Worm (Caenorhabditis elegans) whole organism, mixed stage, embryonic: Measurements from ENCODE around the gene lgc-22.
"Not testable (repeated sequence)": the region's sequence is repeated elsewhere in the genome, so short reads cannot be mapped to it uniquely, and the experiment has no call there.

Experiments used
- bed-3 ChIP-seq: fragments of 200-800 bp; sonication (Bioruptor generic); optimal IDR thresholded peaks from 3 replicates; lab custom pipeline; 2018; ENCODE audit warnings: mild to moderate bottlenecking, missing genetic modification characterization, moderate library complexity, missing compliant biosample characterization
- blmp-1 ChIP-seq: fragments of 150-350 bp; optimal IDR thresholded peaks from 2 replicates; lab custom pipeline; 2014; ENCODE audit warnings: missing biosample characterization, missing genetic modification characterization
- ces-1 ChIP-seq: fragments of 150-350 bp; optimal IDR thresholded peaks from 2 replicates; lab custom pipeline; 2014; ENCODE audit warnings: missing biosample characterization, missing genetic modification reagents, missing genetic modification characterization
- elt-3 ChIP-seq: fragments of 150-350 bp; optimal IDR thresholded peaks from 2 replicates; lab custom pipeline; 2014; ENCODE audit warnings: missing biosample characterization, missing genetic modification characterization
- lin-13 ChIP-seq: fragments of 150-350 bp; optimal IDR thresholded peaks from 2 replicates; lab custom pipeline; 2014; ENCODE audit warnings: missing biosample characterization, missing genetic modification characterization
- lsy-2 ChIP-seq: fragments of 150-350 bp; optimal IDR thresholded peaks from 2 replicates; lab custom pipeline; 2014; ENCODE audit warnings: missing biosample characterization, missing genetic modification characterization
- mab-5 ChIP-seq: fragments of 150-350 bp; optimal IDR thresholded peaks from 2 replicates; lab custom pipeline; 2014; ENCODE audit warnings: missing biosample characterization, missing genetic modification characterization
- nhr-12 ChIP-seq: fragments of 150-350 bp; optimal IDR thresholded peaks from 2 replicates; lab custom pipeline; 2014; ENCODE audit warnings: missing biosample characterization, missing genetic modification characterization
- nhr-76 ChIP-seq: sonication (generic microtip); optimal IDR thresholded peaks from 2 replicates; lab custom pipeline; 2017; ENCODE audit warnings: missing biosample characterization, missing genetic modification characterization
- snpc-4 ChIP-seq: fragments of 150-350 bp; optimal IDR thresholded peaks from 2 replicates; lab custom pipeline; 2014; ENCODE audit warnings: missing biosample characterization, missing genetic modification characterization

The lgc-22 gene

DNA sequence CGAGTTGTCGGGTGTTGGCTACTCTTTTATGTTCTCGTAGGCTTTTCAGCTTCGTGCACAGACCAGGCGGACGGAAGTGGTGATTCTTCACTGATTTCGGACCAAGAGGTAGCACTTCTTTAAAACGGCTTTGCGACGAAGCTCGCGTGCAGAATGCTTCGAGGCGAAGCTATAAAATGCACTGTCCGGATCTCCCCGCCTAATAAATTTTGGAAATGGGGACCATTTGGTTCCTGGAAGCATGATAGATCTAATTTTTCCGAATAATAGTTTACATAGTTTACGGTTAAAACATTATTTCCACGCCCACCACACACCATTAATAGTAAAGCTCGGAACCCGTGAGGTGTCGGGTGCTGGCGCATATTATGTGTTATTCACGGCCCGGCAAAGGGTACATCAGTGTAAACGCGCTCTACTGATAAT, 46.5 kb downstream of the lgc-22 start:
- TF ChIP-seq lin-13 (tag; lab: Kevin White, UChicago) (no peak), snpc-4 (tag; lab: Kevin White, UChicago) (no peak), lsy-2 (tag; lab: Kevin White, UChicago) (no peak), mab-5 (tag; lab: Kevin White, UChicago) (no peak), ces-1 (GFP tag; lab: Kevin White, UChicago) (no peak), bed-3 (GFP tag; lab: Kevin White, UChicago) (no peak), elt-3 (tag; lab: Kevin White, UChicago) (no peak), nhr-76 (tag; lab: Kevin White, UChicago) (no peak), nhr-12 (no peak), blmp-1 (tag; lab: Kevin White, UChicago) (no peak)

DNA sequence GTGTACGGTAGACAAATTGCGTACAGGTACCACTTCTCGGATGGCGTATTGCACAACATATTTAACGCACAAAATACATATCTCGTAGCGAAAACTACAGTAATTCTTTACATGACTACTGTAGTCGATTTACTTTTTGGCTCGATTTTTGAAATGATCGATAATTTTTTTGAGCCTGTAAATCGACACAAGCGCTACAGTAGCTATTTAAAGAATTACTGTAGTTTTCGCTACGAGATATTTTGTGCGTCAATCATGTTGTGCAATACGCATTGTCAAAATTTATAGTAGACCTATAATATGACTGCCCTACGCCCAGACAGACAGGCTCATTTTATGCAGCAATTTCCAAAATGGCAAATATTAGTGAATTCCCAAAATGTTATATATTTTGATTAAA, 47.0 kb downstream of the lgc-22 start, which contains the start of gene W03B1.5:
TSS of gene W03B1.5 (plus strand) at position 301 of the 400 bp plus-strand sequence.
- TF ChIP-seq elt-3, mab-5, lsy-2 (tag; lab: Kevin White, UChicago): not testable (repeated sequence)
- TF ChIP-seq, all 35 proteins: peak for 0; not testable (repeated sequence) for 35
